Fruit fly (Drosophila melanogaster): ENCODE data around the gene Osi8.
A peak's percentile ranks its signal among the peaks of the same experiment; 100 is the strongest.

Osi8 gene

dm6 chr3R:6254875-6255274 is at the start of gene Osi8:
Osi8 (plus strand) TSS chr3R:6255175.
- TF ChIP-seq CG12942 (GFP tag; optimal IDR thresholded peaks at IDR 0.05) = no peak
- peak; percentile 33 for TF ChIP-seq Ets65A (GFP tag)

DNA sequence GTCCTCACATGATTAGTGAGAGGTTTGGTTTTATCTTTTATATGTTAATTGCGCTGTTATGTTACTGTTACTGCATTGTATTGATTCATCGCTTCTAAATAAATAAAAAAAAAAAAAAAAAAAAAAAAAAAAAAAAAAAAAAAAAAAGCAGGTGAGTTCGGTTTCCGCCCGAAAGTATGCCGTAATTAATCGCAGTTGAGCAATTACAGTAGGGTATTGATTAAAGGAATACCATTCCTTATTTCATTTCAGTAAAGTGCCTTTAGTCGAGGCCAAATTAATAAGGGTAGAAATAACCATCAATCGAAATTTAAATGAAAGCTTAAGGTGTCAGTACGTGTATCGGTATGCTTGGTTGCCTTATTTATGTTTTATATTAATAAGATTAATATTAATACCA is 48.6 kb upstream of the Osi8 start:
- TF ChIP-seq Med (GFP tag) = peak; percentile 33
- peak; percentile 92 for TF ChIP-seq CG15073 (GFP tag; optimal IDR thresholded peaks at IDR 0.05)
- TF ChIP-seq wek (GFP tag; optimal IDR thresholded peaks at IDR 0.05) = peak; percentile 49
- peak; percentile 14 for TF ChIP-seq stwl (tag; optimal IDR thresholded peaks at IDR 0.05)

DNA sequence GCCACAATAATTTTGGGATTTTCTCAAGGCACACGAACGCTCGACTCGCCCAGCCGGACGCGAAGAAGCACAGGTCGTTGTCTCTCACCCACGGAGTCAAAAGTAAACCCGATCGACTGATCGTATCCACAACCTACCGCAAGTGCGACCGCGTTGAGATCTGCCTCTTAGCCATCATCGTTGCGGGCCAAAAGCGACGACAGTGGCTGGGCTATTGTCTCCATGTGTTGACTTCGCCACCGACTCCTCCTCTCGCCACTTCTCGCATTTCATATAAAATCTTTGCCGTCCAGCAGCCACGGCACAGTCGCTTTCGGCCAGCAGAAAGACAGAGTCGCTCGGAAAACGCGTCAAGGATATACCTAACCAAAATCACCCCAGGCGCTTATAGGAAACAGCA is 45.9 kb upstream of the Osi8 start, which contains the start of gene Osi2:
Gene Osi2 (plus strand): TSS at position 301 of the 400 bp plus-strand sequence.
- peak; percentile 0 for TF ChIP-seq CG12769 (tag; optimal IDR thresholded peaks at IDR 0.05)
- TF ChIP-seq mam (GFP tag; optimal IDR thresholded peaks at IDR 0.05) = no peak
- no peak for TF ChIP-seq CG9797 (GFP tag; optimal IDR thresholded peaks at IDR 0.05)
- TF ChIP-seq Ets65A (GFP tag) = peak; percentile 33
- TF ChIP-seq Atf6 (GFP tag; IDR thresholded peaks at IDR 0.05) = no peak
- TF ChIP-seq D (optimal IDR thresholded peaks at IDR 0.05) = no peak
- no peak for TF ChIP-seq D (GFP tag; optimal IDR thresholded peaks at IDR 0.05)
- no peak for TF ChIP-seq CG11695 (GFP tag; IDR thresholded peaks at IDR 0.05)
- TF ChIP-seq maf-S (GFP tag; optimal IDR thresholded peaks at IDR 0.05) = no peak
- no peak for TF ChIP-seq hth (optimal IDR thresholded peaks at IDR 0.05)
- peak; percentile 65 for TF ChIP-seq Deaf1 (tag; optimal IDR thresholded peaks at IDR 0.05)

DNA sequence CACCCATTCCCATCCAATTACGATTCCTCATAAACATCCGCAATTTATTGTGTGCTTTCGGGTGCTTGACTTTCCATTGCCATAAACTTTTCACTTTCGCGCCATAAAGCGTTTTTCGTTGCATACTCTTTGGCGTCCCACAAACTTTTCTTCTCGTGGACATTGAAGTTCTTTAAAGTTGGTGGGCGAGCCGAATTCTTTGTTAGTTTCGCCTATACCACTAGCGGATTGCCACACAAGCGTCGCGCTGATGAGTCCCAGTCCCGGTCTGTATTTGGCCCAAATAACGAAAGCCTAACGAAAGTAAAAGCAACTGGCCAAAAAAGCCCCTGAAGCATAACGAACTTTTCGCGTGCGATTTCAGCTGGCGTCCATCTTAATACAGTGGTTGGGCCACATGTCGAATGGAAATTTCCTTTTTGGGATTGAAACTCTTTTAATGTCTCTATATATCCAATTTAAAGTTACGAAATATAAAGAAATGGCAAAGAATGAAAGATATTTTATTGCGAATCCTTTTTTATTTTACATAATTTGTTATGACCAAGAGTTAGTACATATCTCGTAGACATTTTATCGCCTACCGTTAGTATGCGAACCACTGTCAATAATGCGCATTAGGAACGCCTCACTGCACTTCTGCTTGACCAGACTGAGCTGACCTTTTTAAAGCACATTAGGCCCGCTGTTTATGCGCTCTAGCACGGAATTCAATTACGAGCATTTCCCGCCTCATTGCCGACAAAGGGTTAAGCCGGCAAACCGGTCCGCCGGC is 44.5 kb upstream of the Osi8 start:
- TF ChIP-seq Sox100B (GFP tag; optimal IDR thresholded peaks at IDR 0.05) (peak; percentile 25), ab (GFP tag; optimal IDR thresholded peaks at IDR 0.05) (no peak), CG11093 (GFP tag; IDR thresholded peaks at IDR 0.05) (no peak), CG6272 (GFP tag; IDR thresholded peaks at IDR 0.05) (no peak), gce (GFP tag; IDR thresholded peaks at IDR 0.05) (no peak), Bteb2 (GFP tag; optimal IDR thresholded peaks at IDR 0.05) (no peak), sd (tag; optimal IDR thresholded peaks at IDR 0.05) (peak; percentile 48), YL-1 (GFP tag; optimal IDR thresholded peaks at IDR 0.05) (no peak), Scr (GFP tag; IDR thresholded peaks at IDR 0.05; ENCODE audit: partially characterized antibody) (no peak), H2.0 (GFP tag; IDR thresholded peaks at IDR 0.05) (no peak), vvl (GFP tag; IDR thresholded peaks at IDR 0.05) (no peak), Gsc (GFP tag; IDR thresholded peaks at IDR 0.05) (no peak), CG7271 (tag; optimal IDR thresholded peaks at IDR 0.05) (no peak), Aef1 (GFP tag; IDR thresholded peaks at IDR 0.05) (no peak), Hr78 (GFP tag; optimal IDR thresholded peaks at IDR 0.05) (peak in 1 of 2 experiments; percentile 87), CG33213 (GFP tag; optimal IDR thresholded peaks at IDR 0.05) (no peak), gsb-n (tag; optimal IDR thresholded peaks at IDR 0.05) (peak; percentile 51), CG2199 (GFP tag; IDR thresholded peaks at IDR 0.05) (no peak), oc (tag; optimal IDR thresholded peaks at IDR 0.05) (peak; percentile 90), hbn (GFP tag; IDR thresholded peaks at IDR 0.05; ENCODE audit: partially characterized antibody) (no peak), tgo (GFP tag; IDR thresholded peaks at IDR 0.05) (no peak), CG12744 (GFP tag; optimal IDR thresholded peaks at IDR 0.05) (no peak), Hmr (GFP tag; optimal IDR thresholded peaks at IDR 0.05) (no peak), vnd (GFP tag; IDR thresholded peaks at IDR 0.05; ENCODE audit: partially characterized antibody) (no peak), nau (GFP tag; optimal IDR thresholded peaks at IDR 0.05) (no peak), tup (GFP tag; optimal IDR thresholded peaks at IDR 0.05) (no peak), fu2 (GFP tag; optimal IDR thresholded peaks at IDR 0.05) (no peak), CG5180 (GFP tag; optimal IDR thresholded peaks at IDR 0.05) (no peak), CTCF (GFP tag; optimal IDR thresholded peaks at IDR 0.05) (peak; percentile 8), CG13624 (GFP tag; optimal IDR thresholded peaks at IDR 0.05) (no peak), row (GFP tag; IDR thresholded peaks at IDR 0.05) (0 out of 3 replicates have a peak, but pooled peaks have one; percentile 30)
